Worm (Caenorhabditis elegans): ENCODE results near the gene Y110A2AL.3.

ce11 chrII:2862557-2863035 lies 4.3 kb upstream of the Y110A2AL.3 start:
- TF ChIP-seq tab-1 (GFP tag; IDR thresholded peaks at IDR 0.05): no peak
- no peak for TF ChIP-seq cog-1 (tag; optimal IDR thresholded peaks at IDR 0.05)
- TF ChIP-seq flt-1 (GFP tag; IDR thresholded peaks at IDR 0.05): no peak
- no peak for TF ChIP-seq klf-2 (GFP tag; conservative IDR thresholded peaks at IDR 0.05)
- TF ChIP-seq ref-1 (GFP tag; conservative IDR thresholded peaks at IDR 0.05): no peak
- no peak for TF ChIP-seq med-1 (GFP tag; optimal IDR thresholded peaks at IDR 0.05; ENCODE audit: insufficient read depth)

Measured in whole organism, midembryonic.